Fruit fly (Drosophila melanogaster): Measurements from ENCODE around the gene Blos4.

dm6 chr3L:10861657-10862543 is 17.0 kb upstream of the Blos4 start:
- no peak for TF ChIP-seq Dll (optimal IDR thresholded peaks at IDR 0.05)
- no peak for TF ChIP-seq usp (GFP tag; optimal IDR thresholded peaks at IDR 0.05)
- no peak for TF ChIP-seq psq (optimal IDR thresholded peaks at IDR 0.05)

Data from whole organism.